Fruit fly (Drosophila melanogaster) whole organism, wandering third instar larva: Measurements from ENCODE around the gene Sgs5.
A peak's percentile ranks its signal among the peaks of the same experiment; 100 is the strongest.

Experiments
- Abd-B ChIP-seq: fragments of >200 bp; optimal IDR thresholded peaks from 2 replicates; lab custom pipeline; 2017; ENCODE audit warnings: missing biosample characterization, missing genetic modification characterization
- CG32264 ChIP-seq: fragments of 200-800 bp; sonication (Bioruptor generic); optimal IDR thresholded peaks from 2 replicates; lab custom pipeline; 2016; ENCODE audit warnings: missing biosample characterization, missing genetic modification characterization
- CG9705 ChIP-seq: fragments of 200-800 bp; sonication (Bioruptor generic); optimal IDR thresholded peaks from 2 replicates; lab custom pipeline; 2018; ENCODE audit warnings: missing biosample characterization, mild to moderate bottlenecking, missing genetic modification characterization
- CrebA ChIP-seq: fragments of 200-800 bp; sonication (Bioruptor generic); optimal IDR thresholded peaks from 2 replicates; lab custom pipeline; 2016; ENCODE audit warnings: missing biosample characterization, mild to moderate bottlenecking, missing genetic modification characterization, borderline replicate concordance
- GATAd ChIP-seq: sonication (Bioruptor generic); optimal IDR thresholded peaks from 2 replicates; lab custom pipeline; 2016; ENCODE audit warnings: missing biosample characterization, missing genetic modification characterization
- HLH106 ChIP-seq: fragments of 200-800 bp; optimal IDR thresholded peaks from 3 replicates; lab custom pipeline; 2019; ENCODE audit warnings: missing biosample characterization, mild to moderate bottlenecking, missing genetic modification characterization, moderate library complexity
- Hr83 ChIP-seq: fragments of 200-300 bp; sonication (Bioruptor generic); optimal IDR thresholded peaks from 2 replicates; lab custom pipeline; 2016; ENCODE audit warnings: missing biosample characterization, mild to moderate bottlenecking, missing genetic modification characterization, moderate library complexity; ENCODE audit not compliant: poor library complexity, severe bottlenecking
- Jra ChIP-seq: sonication (Bioruptor generic); optimal IDR thresholded peaks from 2 replicates; lab custom pipeline; 2016; ENCODE audit warnings: missing biosample characterization, missing genetic modification characterization
- Mio ChIP-seq: sonication (Bioruptor generic); optimal IDR thresholded peaks from 2 replicates; lab custom pipeline; 2016; ENCODE audit warnings: missing biosample characterization, missing genetic modification characterization
- Myc ChIP-seq: fragments of >200 bp; optimal IDR thresholded peaks from 2 replicates; lab custom pipeline; 2017
- N ChIP-seq: fragments of >200 bp; optimal IDR thresholded peaks from 2 replicates; lab custom pipeline; 2018; ENCODE audit warnings: missing biosample characterization, missing external identifiers, missing genetic modification characterization
- OdsH ChIP-seq: fragments of 200-800 bp; sonication (Bioruptor generic); optimal IDR thresholded peaks from 2 replicates; lab custom pipeline; 2016; ENCODE audit warnings: missing biosample characterization, mild to moderate bottlenecking, missing genetic modification characterization
- Rel ChIP-seq, 2 experiments: fragments of 200-800 bp; sonication (Bioruptor generic) in 1 of 2; optimal IDR thresholded peaks; 2 replicates in 1 of 2; 3 replicates in 1 of 2; lab custom pipeline; 2016 to 2019; ENCODE audit warnings: mild to moderate bottlenecking in 2 of 2, missing biosample characterization in 2 of 2, missing genetic modification characterization in 2 of 2, moderate library complexity in 1 of 2
- Vsx2 ChIP-seq: fragments of 200-300, 225-300 bp; sonication (Bioruptor generic); optimal IDR thresholded peaks from 2 replicates; lab custom pipeline; 2018; ENCODE audit warnings: missing biosample characterization, missing genetic modification characterization; ENCODE audit not compliant: partially characterized antibody
- brk ChIP-seq: fragments of 200-800 bp; sonication (Bioruptor generic); optimal IDR thresholded peaks from 2 replicates; lab custom pipeline; 2016; ENCODE audit warnings: missing biosample characterization, mild to moderate bottlenecking, missing genetic modification characterization
- dl ChIP-seq, 2 experiments: fragments of 175-275, 200-275 bp in 1 of 2; fragments of 200-275 bp in 1 of 2; sonication (Bioruptor generic); optimal IDR thresholded peaks; lab custom pipeline; 2018; ENCODE audit warnings: mild to moderate bottlenecking in 2 of 2, missing biosample characterization in 2 of 2, missing genetic modification characterization in 2 of 2, moderate library complexity in 2 of 2; ENCODE audit not compliant: partially characterized antibody in 2 of 2, insufficient read depth in 1 of 2
- dmrt93B ChIP-seq: fragments of 200-800 bp; sonication (Bioruptor generic); optimal IDR thresholded peaks from 2 replicates; lab custom pipeline; 2018; ENCODE audit warnings: missing biosample characterization, mild to moderate bottlenecking, missing genetic modification characterization
- dsf ChIP-seq: sonication (Bioruptor generic); optimal IDR thresholded peaks from 2 replicates; lab custom pipeline; 2016; ENCODE audit warnings: missing biosample characterization, missing genetic modification characterization, borderline replicate concordance
- ey ChIP-seq: fragments of 200-800 bp; sonication (Bioruptor generic); optimal IDR thresholded peaks from 2 replicates; lab custom pipeline; 2016; ENCODE audit warnings: missing biosample characterization, missing genetic modification characterization
- fru ChIP-seq: fragments of 200-800 bp; sonication (Bioruptor generic); optimal IDR thresholded peaks from 3 replicates; lab custom pipeline; 2016; ENCODE audit warnings: missing biosample characterization, mild to moderate bottlenecking, missing genetic modification characterization
- h ChIP-seq: fragments of 200-800 bp; sonication (Bioruptor generic); optimal IDR thresholded peaks from 3 replicates; lab custom pipeline; 2016; ENCODE audit warnings: missing biosample characterization, mild to moderate bottlenecking, missing genetic modification characterization
- lola ChIP-seq: fragments of >200 bp; optimal IDR thresholded peaks from 2 replicates; lab custom pipeline; 2017; ENCODE audit warnings: missing biosample characterization, missing genetic modification characterization
- pan ChIP-seq: fragments of >200 bp; optimal IDR thresholded peaks from 2 replicates; lab custom pipeline; 2017
- rgr ChIP-seq: fragments of 200-800 bp; sonication (Bioruptor generic); optimal IDR thresholded peaks from 3 replicates; lab custom pipeline; 2016; ENCODE audit warnings: missing biosample characterization, mild to moderate bottlenecking, missing genetic modification characterization
- sv ChIP-seq: fragments of 200-800 bp; sonication (Bioruptor generic); optimal IDR thresholded peaks from 3 replicates; lab custom pipeline; 2016; ENCODE audit warnings: missing biosample characterization, missing genetic modification characterization
- tai ChIP-seq: sonication (Bioruptor generic); optimal IDR thresholded peaks from 2 replicates; lab custom pipeline; 2016; ENCODE audit warnings: missing biosample characterization, missing genetic modification characterization
- woc ChIP-seq: sonication (Bioruptor generic); optimal IDR thresholded peaks from 2 replicates; lab custom pipeline; 2016; ENCODE audit warnings: missing biosample characterization, mild to moderate bottlenecking, missing genetic modification characterization

Sgs5 gene

DNA sequence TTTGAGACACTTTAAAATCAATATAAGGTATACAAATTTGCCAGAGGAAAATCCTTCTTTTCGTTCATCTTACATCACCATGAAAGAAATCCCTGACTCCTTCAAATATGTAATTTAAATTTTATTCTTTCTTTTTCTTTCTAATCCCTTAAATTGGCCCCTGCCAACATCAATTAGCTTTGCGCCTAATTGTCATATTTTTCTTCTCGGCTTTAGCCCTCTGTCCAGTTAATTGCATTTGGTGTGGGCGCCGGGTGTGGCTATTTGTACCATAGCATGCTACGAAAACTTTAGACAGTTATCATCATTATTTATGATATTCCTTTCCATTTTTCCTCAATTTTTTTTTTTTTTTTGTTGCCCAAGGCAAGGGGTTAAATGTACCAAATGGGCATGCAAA, 35.3 kb downstream of the Sgs5 start, which contains the start of gene CG43175:
TSS of gene CG43175 (plus strand) at position 301 of the 400 bp plus-strand sequence.
- TF ChIP-seq rgr (GFP tag; lab: Kevin White, UChicago) (no peak), h (GFP tag; lab: Kevin White, UChicago) (no peak), dmrt93B (GFP tag; lab: Kevin White, UChicago) (no peak), CG32264 (GFP tag; lab: Kevin White, UChicago) (no peak), ey (GFP tag; lab: Kevin White, UChicago) (no peak), pan (lab: Kevin White, UChicago) (no peak), CG9705 (no peak), Mio (no peak), tai (GFP tag; lab: Kevin White, UChicago) (no peak), dl (GFP tag; optimal IDR thresholded peaks at IDR 0.05; lab: Kevin White, UChicago; ENCODE audit: insufficient read depth in 1 of 2, partially characterized antibody in 2 of 2) (no peak), dsf (GFP tag; lab: Kevin White, UChicago) (no peak), CrebA (GFP tag; lab: Kevin White, UChicago) (no peak), OdsH (no peak), HLH106 (tag; lab: Kevin White, UChicago) (no peak), lola (GFP tag; lab: Kevin White, UChicago) (no peak), Abd-B (no peak)
- TF ChIP-seq, all 38 proteins: peak for 0

- no peak for TF ChIP-seq fru (GFP tag; lab: Kevin White, UChicago)
- no peak for TF ChIP-seq Jra (GFP tag; lab: Kevin White, UChicago)
- no peak for TF ChIP-seq Hr83 (GFP tag; lab: Kevin White, UChicago)
- TF ChIP-seq rgr (GFP tag; lab: Kevin White, UChicago): no peak
- TF ChIP-seq sv: no peak
- no peak for TF ChIP-seq CG9705
- no peak for TF ChIP-seq CG32264 (GFP tag; lab: Kevin White, UChicago)
- no peak for TF ChIP-seq brk
- no peak for TF ChIP-seq Myc (lab: Kevin White, UChicago)
- TF ChIP-seq woc: no peak
- TF ChIP-seq Abd-B: no peak
- no peak for TF ChIP-seq GATAd (GFP tag; lab: Kevin White, UChicago)
- TF ChIP-seq Vsx2 (GFP tag; lab: Kevin White, UChicago): no peak
Measured at dm6 chr3R:17631176-17631865, 36.2 kb downstream of the Sgs5 start.

DNA sequence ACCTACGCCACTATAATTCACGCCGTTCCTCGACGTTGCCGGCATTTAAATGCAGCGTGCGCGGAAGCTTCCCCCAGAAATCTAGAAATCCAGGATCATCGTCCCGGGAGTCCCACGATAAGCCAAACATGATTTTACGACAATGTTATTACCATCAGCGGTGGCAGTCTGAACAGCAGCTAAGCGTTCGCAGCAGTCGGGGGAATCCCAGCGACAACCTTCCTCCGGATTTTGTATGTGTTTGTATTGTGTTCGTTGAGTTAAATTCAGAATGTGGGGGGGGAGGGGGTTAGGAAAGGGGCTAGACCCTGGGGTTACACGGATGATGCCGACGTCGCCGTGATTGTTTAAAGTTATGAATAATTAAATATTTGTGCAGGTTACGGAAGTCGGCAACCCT, 48.9 kb downstream of the Sgs5 start:
- TF ChIP-seq dsf (GFP tag; lab: Kevin White, UChicago): no peak
- no peak for TF ChIP-seq Rel (GFP tag; optimal IDR thresholded peaks at IDR 0.05; lab: Kevin White, UChicago)
- TF ChIP-seq Rel (tag; optimal IDR thresholded peaks at IDR 0.05; lab: Kevin White, UChicago): peak; percentile 72

- TF ChIP-seq Jra (GFP tag; lab: Kevin White, UChicago): no peak
- TF ChIP-seq CG32264 (GFP tag; lab: Kevin White, UChicago): no peak
- TF ChIP-seq N: no peak
- no peak for TF ChIP-seq Rel (GFP tag; optimal IDR thresholded peaks at IDR 0.05; lab: Kevin White, UChicago)
- TF ChIP-seq Rel (tag; optimal IDR thresholded peaks at IDR 0.05; lab: Kevin White, UChicago): peak; percentile 16
- TF ChIP-seq HLH106 (tag; lab: Kevin White, UChicago): no peak
- TF ChIP-seq Mio: no peak
- no peak for TF ChIP-seq dl (GFP tag; optimal IDR thresholded peaks at IDR 0.05; lab: Kevin White, UChicago; ENCODE audit: insufficient read depth in 1 of 2, partially characterized antibody in 2 of 2)
- no peak for TF ChIP-seq lola (GFP tag; lab: Kevin White, UChicago)
- no peak for TF ChIP-seq tai (GFP tag; lab: Kevin White, UChicago)
Measured at dm6 chr3R:17645239-17645638, 50.1 kb downstream of the Sgs5 start.
